Fruit fly (Drosophila melanogaster) whole organism, embryonic: ENCODE results near the gene Atg2.

ENCODE experiments used
- Atf3 ChIP-seq: fragments of 200-800 bp; sonication (Bioruptor generic); optimal IDR thresholded peaks from 3 replicates; lab custom pipeline; 2016; ENCODE audit warnings: missing biosample characterization, missing genetic modification characterization
- CG10959 ChIP-seq: fragments of 200-800 bp; sonication (Bioruptor generic); IDR thresholded peaks from 2 replicates; pipeline ENCODE4 v1.3.6; 2022; ENCODE audit warnings: missing biosample characterization, missing genetic modification characterization
- CG11560 ChIP-seq: fragments of 200-800 bp; sonication (Bioruptor generic); IDR thresholded peaks from 3 replicates; pipeline ENCODE4 v1.3.6; 2022; ENCODE audit warnings: missing biosample characterization, missing genetic modification characterization
- CG12744 ChIP-seq: fragments of 200-800 bp; sonication (Bioruptor generic); optimal IDR thresholded peaks from 2 replicates; lab custom pipeline; 2016; ENCODE audit warnings: missing biosample characterization, missing genetic modification characterization
- CG13424 ChIP-seq: fragments of 200-800 bp; sonication (Bioruptor generic); optimal IDR thresholded peaks from 2 replicates; lab custom pipeline; 2019; ENCODE audit warnings: missing biosample characterization, mild to moderate bottlenecking, missing genetic modification characterization, moderate library complexity
- CG1602 ChIP-seq: fragments of 200-800 bp; sonication (Bioruptor generic); optimal IDR thresholded peaks from 3 replicates; lab custom pipeline; 2016; ENCODE audit warnings: missing biosample characterization, missing genetic modification characterization
- CG17186 ChIP-seq: fragments of 200-800 bp; sonication (Bioruptor generic); optimal IDR thresholded peaks from 3 replicates; lab custom pipeline; 2017; ENCODE audit warnings: missing biosample characterization, missing genetic modification reagents, missing genetic modification characterization
- CG1792 ChIP-seq: fragments of 200-800 bp; sonication (Bioruptor generic); optimal IDR thresholded peaks from 2 replicates; lab custom pipeline; 2016; ENCODE audit warnings: missing biosample characterization, missing genetic modification characterization
- CG2202 ChIP-seq: fragments of 200-800 bp; sonication (Bioruptor generic); optimal IDR thresholded peaks from 2 replicates; lab custom pipeline; 2018; ENCODE audit warnings: missing biosample characterization, mild to moderate bottlenecking, missing genetic modification characterization
- CG30020 ChIP-seq: fragments of 200-800 bp; optimal IDR thresholded peaks from 2 replicates; lab custom pipeline; 2019; ENCODE audit warnings: missing biosample characterization, mild to moderate bottlenecking, missing genetic modification characterization, moderate library complexity
- CG32532 ChIP-seq: fragments of 200-800 bp; sonication (Bioruptor generic); IDR thresholded peaks from 2 replicates; pipeline ENCODE4 v1.3.6; 2022; ENCODE audit warnings: missing biosample characterization, missing genetic modification characterization
- CG3847 ChIP-seq: fragments of 200-800 bp; sonication (Bioruptor generic); IDR thresholded peaks from 2 replicates; pipeline ENCODE4 v1.3.6; 2022; ENCODE audit warnings: missing biosample characterization, missing genetic modification characterization
- CG4404 ChIP-seq: fragments of 200-800 bp; sonication (Bioruptor generic); IDR thresholded peaks from 2 replicates; pipeline ENCODE4 v1.3.6; 2022; ENCODE audit warnings: missing biosample characterization, missing genetic modification characterization
- CG5953 ChIP-seq: fragments of 200-800 bp; sonication (Bioruptor generic); IDR thresholded peaks from 2 replicates; pipeline ENCODE4 v1.3.6; 2022; ENCODE audit warnings: missing biosample characterization, missing genetic modification characterization
- CTCF ChIP-seq: fragments of 200-800 bp; sonication (Bioruptor generic); optimal IDR thresholded peaks from 2 replicates; lab custom pipeline; 2017; ENCODE audit warnings: missing biosample characterization, mild to moderate bottlenecking, missing genetic modification characterization, moderate library complexity
- CoRest ChIP-seq: fragments of 200-800 bp; sonication (Bioruptor generic); optimal IDR thresholded peaks from 3 replicates; lab custom pipeline; 2018; ENCODE audit warnings: missing biosample characterization, mild to moderate bottlenecking, missing genetic modification characterization, moderate library complexity
- Doc3 ChIP-seq: fragments of 200-800 bp; sonication (Bioruptor generic); IDR thresholded peaks from 3 replicates; pipeline ENCODE4 v1.3.6; 2022; ENCODE audit warnings: missing biosample characterization, missing genetic modification characterization; ENCODE audit not compliant: partially characterized antibody
- Gug ChIP-seq: fragments of 200-800 bp; sonication (Bioruptor generic); IDR thresholded peaks from 4 replicates; pipeline ENCODE4 v1.3.6; 2022; ENCODE audit warnings: missing biosample characterization, missing genetic modification characterization
- HHEX ChIP-seq: fragments of 200-800 bp; sonication (Bioruptor generic); optimal IDR thresholded peaks from 3 replicates; lab custom pipeline; 2017; ENCODE audit warnings: missing biosample characterization, mild to moderate bottlenecking, missing genetic modification characterization, missing genetic modification reagents
- HLHmδ ChIP-seq: fragments of 200-800 bp; sonication (Bioruptor generic); optimal IDR thresholded peaks from 2 replicates; lab custom pipeline; 2018; ENCODE audit warnings: missing biosample characterization, mild to moderate bottlenecking, missing genetic modification characterization, moderate library complexity
- Hr39 ChIP-seq: fragments of >200 bp; optimal IDR thresholded peaks from 2 replicates; lab custom pipeline; 2017
- Med ChIP-seq: fragments of 200-800 bp; sonication (Bioruptor generic); peaks from one replicate; lab custom pipeline; 2016; ENCODE audit warnings: missing biosample characterization, missing genetic modification characterization, mild to moderate bottlenecking, inconsistent platforms, moderate library complexity
- Nf-YB ChIP-seq: fragments of 200-800 bp; sonication (Bioruptor generic); optimal IDR thresholded peaks from 3 replicates; lab custom pipeline; 2019; ENCODE audit warnings: missing biosample characterization, mild to moderate bottlenecking, missing genetic modification characterization, moderate library complexity
- Nf-YC ChIP-seq: fragments of 200-800 bp; optimal IDR thresholded peaks from 3 replicates; lab custom pipeline; 2019; ENCODE audit warnings: missing biosample characterization, mild to moderate bottlenecking, missing genetic modification characterization, moderate library complexity
- Taf1 ChIP-seq: fragments of 200-800 bp; sonication (Bioruptor generic); IDR thresholded peaks from 2 replicates; pipeline ENCODE4 v1.3.6; 2022; ENCODE audit warnings: missing biosample characterization, missing genetic modification characterization
- ase ChIP-seq: fragments of 200-800 bp; sonication (Bioruptor generic); IDR thresholded peaks from 3 replicates; pipeline ENCODE4 v1.3.6; 2022; ENCODE audit warnings: missing biosample characterization, missing genetic modification characterization
- bab2 ChIP-seq: fragments of 200-800 bp; sonication (Bioruptor generic); optimal IDR thresholded peaks from 2 replicates; lab custom pipeline; 2016; ENCODE audit warnings: missing biosample characterization, missing genetic modification characterization
- bbx ChIP-seq: fragments of 200-800 bp; sonication (Bioruptor generic); IDR thresholded peaks from 2 replicates; pipeline ENCODE4 v1.3.6; 2022; ENCODE audit warnings: missing biosample characterization, missing genetic modification characterization; ENCODE audit not compliant: partially characterized antibody
- bigmax ChIP-seq: fragments of 200-800 bp; sonication (Bioruptor generic); optimal IDR thresholded peaks from 2 replicates; lab custom pipeline; 2018; ENCODE audit warnings: missing biosample characterization, mild to moderate bottlenecking, missing genetic modification characterization
- chm ChIP-seq: fragments of 200-800 bp; sonication (Bioruptor generic); IDR thresholded peaks from 2 replicates; pipeline ENCODE4 v1.3.6; 2022; ENCODE audit warnings: missing biosample characterization, missing genetic modification characterization
- crp ChIP-seq, 2 experiments: fragments of 200-800 bp; sonication (Bioruptor generic); optimal IDR thresholded peaks; 2 replicates in 1 of 2; 3 replicates in 1 of 2; lab custom pipeline; 2017; ENCODE audit warnings: missing biosample characterization in 2 of 2, missing genetic modification characterization in 2 of 2, mild to moderate bottlenecking in 1 of 2, moderate library complexity in 1 of 2
- ems ChIP-seq: fragments of 200-800 bp; sonication (Bioruptor generic); optimal IDR thresholded peaks from 3 replicates; lab custom pipeline; 2016; ENCODE audit warnings: missing biosample characterization, missing genetic modification characterization
- eyg ChIP-seq: fragments of 200-800 bp; sonication (Bioruptor generic); optimal IDR thresholded peaks from 3 replicates; lab custom pipeline; 2016; ENCODE audit warnings: missing biosample characterization, missing genetic modification characterization
- fd3F ChIP-seq: fragments of 200-800 bp; sonication (Bioruptor generic); optimal IDR thresholded peaks from 2 replicates; lab custom pipeline; 2018; ENCODE audit warnings: missing biosample characterization, mild to moderate bottlenecking, missing genetic modification characterization, moderate library complexity
- fd96Cb ChIP-seq: fragments of 200-800 bp; sonication (Bioruptor generic); optimal IDR thresholded peaks from 2 replicates; lab custom pipeline; 2018; ENCODE audit warnings: missing biosample characterization, mild to moderate bottlenecking, missing genetic modification characterization, moderate library complexity
- gem ChIP-seq: fragments of 200-800 bp; sonication (Bioruptor generic); optimal IDR thresholded peaks from 2 replicates; lab custom pipeline; 2019; ENCODE audit warnings: missing biosample characterization, mild to moderate bottlenecking, missing genetic modification characterization, moderate library complexity
- her ChIP-seq: fragments of 200-800 bp; sonication (Bioruptor generic); optimal IDR thresholded peaks from 2 replicates; lab custom pipeline; 2016; ENCODE audit warnings: missing biosample characterization, missing genetic modification characterization
- jumu ChIP-seq: fragments of 200-800 bp; sonication (Bioruptor generic); optimal IDR thresholded peaks from 3 replicates; lab custom pipeline; 2016; ENCODE audit warnings: missing biosample characterization, missing genetic modification characterization
- kah ChIP-seq: fragments of 200-800 bp; sonication (Bioruptor generic); optimal IDR thresholded peaks from 2 replicates; lab custom pipeline; 2018; ENCODE audit warnings: missing biosample characterization, mild to moderate bottlenecking, missing genetic modification characterization
- mld ChIP-seq: fragments of 200-800 bp; sonication (Bioruptor generic); IDR thresholded peaks from 3 replicates; pipeline ENCODE4 v1.3.6; 2022; ENCODE audit warnings: missing biosample characterization, missing genetic modification characterization; ENCODE audit not compliant: partially characterized antibody
- nau ChIP-seq: fragments of 200-800 bp; sonication (Bioruptor generic); optimal IDR thresholded peaks from 3 replicates; lab custom pipeline; 2017; ENCODE audit warnings: missing biosample characterization, mild to moderate bottlenecking, missing genetic modification characterization, missing genetic modification reagents
- otp ChIP-seq: fragments of 200-800 bp; sonication (Bioruptor generic); IDR thresholded peaks from 3 replicates; pipeline ENCODE4, ENCODE4 v1.3.6; 2022; ENCODE audit warnings: missing biosample characterization, missing genetic modification characterization
- scrt ChIP-seq: fragments of 200-800 bp; sonication (Bioruptor generic); optimal IDR thresholded peaks from 2 replicates; lab custom pipeline; 2018; ENCODE audit warnings: missing biosample characterization, mild to moderate bottlenecking, missing genetic modification characterization, moderate library complexity
- seq ChIP-seq: fragments of 200-800 bp; sonication (Bioruptor generic); IDR thresholded peaks from 2 replicates; pipeline ENCODE4 v1.3.6; 2022; ENCODE audit warnings: missing biosample characterization, missing genetic modification characterization
- sob ChIP-seq: fragments of 200-800 bp; sonication (Bioruptor generic); IDR thresholded peaks from 2 replicates; pipeline ENCODE4 v1.3.6; 2022; ENCODE audit warnings: missing biosample characterization, missing genetic modification characterization
- tap ChIP-seq: fragments of 200-800 bp; optimal IDR thresholded peaks from 3 replicates; lab custom pipeline; 2019; ENCODE audit warnings: missing biosample characterization, mild to moderate bottlenecking, missing genetic modification characterization, moderate library complexity
- tx ChIP-seq: fragments of 200-800 bp; sonication (Bioruptor generic); optimal IDR thresholded peaks from 2 replicates; lab custom pipeline; 2016; ENCODE audit warnings: missing biosample characterization, missing genetic modification characterization
- unpg ChIP-seq: fragments of 200-800 bp; sonication (Bioruptor generic); optimal IDR thresholded peaks from 3 replicates; lab custom pipeline; 2018; ENCODE audit warnings: missing biosample characterization, mild to moderate bottlenecking, missing genetic modification characterization, moderate library complexity
- usp ChIP-seq: fragments of >200 bp; optimal IDR thresholded peaks from 2 replicates; lab custom pipeline; 2017; ENCODE audit warnings: missing biosample characterization, missing genetic modification characterization
- zfh2 ChIP-seq: fragments of 200-800 bp; sonication (Bioruptor generic); optimal IDR thresholded peaks from 2 replicates; lab custom pipeline; 2016; ENCODE audit warnings: missing biosample characterization, missing genetic modification characterization

The Atg2 gene

DNA sequence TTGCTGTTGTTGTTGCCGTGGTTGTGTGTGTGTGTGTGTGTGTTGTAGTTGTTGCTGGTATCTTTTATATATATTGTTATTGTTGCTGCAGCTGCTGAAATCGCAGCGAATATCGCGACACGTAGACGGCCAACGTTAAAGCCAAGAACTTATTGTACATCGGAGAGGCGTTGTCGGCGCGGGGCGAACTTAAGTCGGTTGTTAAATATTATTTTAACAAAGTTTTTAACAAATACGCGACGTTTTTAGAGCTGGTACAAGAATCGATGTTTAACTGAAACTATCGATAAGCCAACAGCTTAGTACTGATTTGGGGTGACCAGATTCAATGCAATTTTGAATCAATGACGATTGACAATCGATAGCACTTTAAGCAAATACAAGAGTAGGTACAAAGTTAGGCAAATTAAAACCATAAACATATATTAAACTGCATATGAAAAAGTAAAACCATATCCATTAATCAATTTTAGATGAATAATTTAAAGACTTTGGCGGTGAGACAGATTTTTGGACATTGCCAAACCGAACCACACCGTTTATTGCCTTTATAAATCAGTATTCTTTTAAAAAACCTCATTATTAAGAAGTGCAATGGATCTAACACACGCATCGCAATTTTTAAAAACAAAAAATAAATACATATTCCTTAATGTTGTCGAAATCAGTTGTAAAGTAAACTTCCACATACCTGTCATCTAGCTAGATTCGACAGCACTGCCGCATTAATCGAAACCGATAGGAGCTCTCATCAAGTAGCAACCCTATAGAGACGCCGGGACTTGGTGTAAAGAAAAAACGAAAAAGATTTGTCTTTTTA is 7.7 kb upstream of the Atg2 start, which contains the start of the genes Mrtf and Non2 (continued):
- TF ChIP-seq otp = peak; percentile 17; the same call in 1 of the 3 replicates
- TF ChIP-seq ase = no peak
- TF ChIP-seq CG13424 (tag; lab: Kevin White, UChicago) = peak; percentile 72
- peak; percentile 79 for TF ChIP-seq bbx (GFP tag; lab: Robert Waterston, UW)
- TF ChIP-seq CG12744 (GFP tag; lab: Kevin White, UChicago) = peak; percentile 16
- TF ChIP-seq ems (GFP tag; lab: Kevin White, UChicago) = peak; percentile 50
- TF ChIP-seq sob (GFP tag; lab: Robert Waterston, UW) = peak; percentile 58; the same call in 1 of the 2 replicates
- TF ChIP-seq CG17186 (GFP tag; lab: Kevin White, UChicago) = peak; percentile 30
- TF ChIP-seq CG1602 (GFP tag; lab: Kevin White, UChicago) = peak; percentile 69
- peak; percentile 59 for TF ChIP-seq Atf3 (GFP tag; lab: Kevin White, UChicago)
- 0 out of 2 replicates have a peak, but pooled peaks have one; percentile 41 for TF ChIP-seq CG4404 (GFP tag; lab: Robert Waterston, UW)
- no peak for TF ChIP-seq CG1792 (GFP tag; lab: Kevin White, UChicago)
- peak; percentile 82 for TF ChIP-seq zfh2
- TF ChIP-seq CTCF (GFP tag; lab: Kevin White, UChicago) = peak; percentile 19
- TF ChIP-seq CG5953 (GFP tag; lab: Robert Waterston, UW) = peak; percentile 23; the same call in 1 of the 2 replicates
- TF ChIP-seq nau (GFP tag; lab: Kevin White, UChicago) = no peak
- peak; percentile 83 for TF ChIP-seq mld (GFP tag; lab: Robert Waterston, UW)
- TF ChIP-seq CG2202 (tag; lab: Kevin White, UChicago) = no peak
- TF ChIP-seq fd3F (GFP tag; lab: Kevin White, UChicago) = peak; percentile 45
- peak in 1 of 2 experiments; percentile 29 for TF ChIP-seq crp (GFP tag; optimal IDR thresholded peaks at IDR 0.05; lab: Kevin White, UChicago)
- TF ChIP-seq CG3847 (GFP tag; lab: Robert Waterston, UW) = peak; percentile 57; the same call in 1 of the 2 replicates
- peak; percentile 61; the same call in 1 of the 2 replicates for TF ChIP-seq CG32532 (GFP tag; lab: Robert Waterston, UW)
- TF ChIP-seq her = no peak
- no peak for TF ChIP-seq HLHmδ
- peak; percentile 76 for TF ChIP-seq Doc3 (GFP tag; lab: Robert Waterston, UW)
- peak; percentile 35; the same call in 1 of the 2 replicates for TF ChIP-seq chm (GFP tag; lab: Robert Waterston, UW)
- peak; percentile 25 for TF ChIP-seq fd96Cb (tag; lab: Kevin White, UChicago)
- no peak for TF ChIP-seq bigmax
- TF ChIP-seq CG11560 = no peak
- TF ChIP-seq CG30020 (tag; lab: Kevin White, UChicago) = peak; percentile 72
- TF ChIP-seq Hr39 (lab: Kevin White, UChicago) = no peak
- peak; percentile 26 for TF ChIP-seq Nf-YB (GFP tag; lab: Kevin White, UChicago)
- TF ChIP-seq Taf1 (GFP tag; lab: Robert Waterston, UW) = no peak
- peak; percentile 90 for TF ChIP-seq Med (GFP tag; lab: Kevin White, UChicago)
- TF ChIP-seq CG10959 (GFP tag; lab: Robert Waterston, UW) = no peak
- peak; percentile 43 for TF ChIP-seq scrt
- TF ChIP-seq bab2 = peak; percentile 69
- TF ChIP-seq eyg (GFP tag; lab: Kevin White, UChicago) = peak; percentile 11
- TF ChIP-seq Nf-YC (tag; lab: Kevin White, UChicago) = peak; percentile 62
- no peak for TF ChIP-seq usp (GFP tag; lab: Kevin White, UChicago)
- TF ChIP-seq Gug (GFP tag; lab: Robert Waterston, UW) = peak; percentile 62; the same call in 3 of the 4 replicates
- TF ChIP-seq unpg (GFP tag; lab: Kevin White, UChicago) = peak; percentile 25
- peak; percentile 15 for TF ChIP-seq HHEX
- TF ChIP-seq tx (GFP tag; lab: Kevin White, UChicago) = peak; percentile 23
- TF ChIP-seq CoRest (tag; lab: Kevin White, UChicago) = peak; percentile 76
- TF ChIP-seq seq (GFP tag; lab: Robert Waterston, UW) = no peak
- TF ChIP-seq tap (tag; lab: Kevin White, UChicago) = no peak
- TF ChIP-seq kah (GFP tag; lab: Kevin White, UChicago) = no peak
- peak; percentile 59 for TF ChIP-seq jumu (GFP tag; lab: Kevin White, UChicago)
- peak; percentile 75 for TF ChIP-seq gem
